Fruit fly (Drosophila melanogaster): ENCODE data around the gene chas.

dm6 chrX:17692729-17693128 is 5.8 kb downstream of the chas start:
- TF ChIP-seq lola (GFP tag; optimal IDR thresholded peaks at IDR 0.05) (no peak), dati (GFP tag; IDR thresholded peaks at IDR 0.05) (no peak), cad (GFP tag; optimal IDR thresholded peaks at IDR 0.05) (no peak)

All from whole organism, embryonic.